Worm (Caenorhabditis elegans) whole organism, young adult: ENCODE results near the gene cdk-4.

Experiments used
- ceh-40 ChIP-seq: fragments of 200-800 bp; sonication (Bioruptor generic); IDR thresholded peaks from 2 replicates; pipeline ENCODE4 v1.3.6; 2022; ENCODE audit warnings: missing genetic modification characterization, missing compliant biosample characterization
- dpl-1 ChIP-seq: fragments of 150-350 bp; optimal IDR thresholded peaks from 2 replicates; lab custom pipeline; 2014; ENCODE audit warnings: missing biosample characterization, missing genetic modification reagents, missing genetic modification characterization
- nfya-1 ChIP-seq: sonication (generic microtip); optimal IDR thresholded peaks from 2 replicates; lab custom pipeline; 2017; ENCODE audit warnings: antibody characterized with exemption, missing compliant biosample characterization, missing genetic modification characterization, borderline replicate concordance; ENCODE audit not compliant: insufficient read depth
- nhr-80 ChIP-seq: sonication (generic microtip); optimal IDR thresholded peaks from 2 replicates; lab custom pipeline; 2016; ENCODE audit warnings: missing genetic modification characterization, missing compliant biosample characterization
- nhr-90 ChIP-seq: sonication (generic microtip); optimal IDR thresholded peaks from 2 replicates; lab custom pipeline; 2016; ENCODE audit warnings: missing genotype, mild to moderate bottlenecking, missing genetic modification characterization, missing compliant biosample characterization

- TF ChIP-seq ceh-40 (GFP tag; lab: Robert Waterston, UW) = no peak
- TF ChIP-seq nhr-90 (tag; lab: Kevin White, UChicago) = no peak
- no peak for TF ChIP-seq nfya-1 (tag; lab: Kevin White, UChicago)
- TF ChIP-seq dpl-1 (GFP tag; lab: Kevin White, UChicago) = no peak
- no peak for TF ChIP-seq nhr-80 (tag; lab: Kevin White, UChicago)
These were observed 18.8 kb downstream of the cdk-4 start for ce11 chrX:13499923-13500322.
